Fruit fly (Drosophila melanogaster) whole organism, embryonic: ENCODE data around the gene CG9171.

Experiments used
- Bgb ChIP-seq: fragments of 200-800 bp; sonication (Bioruptor generic); IDR thresholded peaks from 2 replicates; pipeline ENCODE4 v1.3.6; 2022; ENCODE audit warnings: missing biosample characterization, missing genetic modification characterization; ENCODE audit not compliant: partially characterized antibody
- CG12769 ChIP-seq: fragments of 200-800 bp; sonication (Bioruptor generic); optimal IDR thresholded peaks from 2 replicates; lab custom pipeline; 2019; ENCODE audit warnings: missing biosample characterization, mild to moderate bottlenecking, missing genetic modification characterization, moderate library complexity
- CG13287 ChIP-seq: fragments of 200-800 bp; sonication (Bioruptor generic); IDR thresholded peaks from 2 replicates; pipeline ENCODE4 v1.3.6; 2022; ENCODE audit warnings: missing biosample characterization, missing genetic modification characterization; ENCODE audit not compliant: partially characterized antibody
- CG13894 ChIP-seq: fragments of 200-800 bp; sonication (Bioruptor generic); optimal IDR thresholded peaks from 3 replicates; lab custom pipeline; 2018; ENCODE audit warnings: missing biosample characterization, mild to moderate bottlenecking, missing genetic modification characterization, moderate library complexity
- CG16813 ChIP-seq: fragments of 200-800 bp; sonication (Bioruptor generic); IDR thresholded peaks from 3 replicates; pipeline ENCODE4 v1.3.6; 2022; ENCODE audit warnings: missing biosample characterization, missing genetic modification characterization; ENCODE audit not compliant: partially characterized antibody
- CG17802 ChIP-seq: fragments of 200-800 bp; sonication (Bioruptor generic); optimal IDR thresholded peaks from 2 replicates; lab custom pipeline; 2018; ENCODE audit warnings: missing biosample characterization, mild to moderate bottlenecking, missing genetic modification characterization, moderate library complexity
- CG17912 ChIP-seq: fragments of 200-800 bp; sonication (Bioruptor generic); optimal IDR thresholded peaks from 2 replicates; lab custom pipeline; 2018; ENCODE audit warnings: missing biosample characterization, mild to moderate bottlenecking, missing genetic modification characterization
- CG31441 ChIP-seq: fragments of 200-800 bp; sonication (Bioruptor generic); IDR thresholded peaks from 2 replicates; pipeline ENCODE4 v1.3.6; 2022; ENCODE audit warnings: missing biosample characterization, missing genetic modification characterization
- CG7372 ChIP-seq: fragments of 200-800 bp; sonication (Bioruptor generic); IDR thresholded peaks from 2 replicates; pipeline ENCODE4 v1.3.6; 2022; ENCODE audit warnings: missing biosample characterization, missing genetic modification characterization
- CG7928 ChIP-seq: fragments of 200-800 bp; sonication (Bioruptor generic); optimal IDR thresholded peaks from 2 replicates; lab custom pipeline; 2017; ENCODE audit warnings: missing biosample characterization, mild to moderate bottlenecking, missing genetic modification characterization
- CG8281 ChIP-seq: fragments of 200-800 bp; sonication (Bioruptor generic); optimal IDR thresholded peaks from 2 replicates; lab custom pipeline; 2018; ENCODE audit warnings: missing biosample characterization, mild to moderate bottlenecking, missing genetic modification characterization, moderate library complexity
- CoRest ChIP-seq: fragments of 200-800 bp; sonication (Bioruptor generic); optimal IDR thresholded peaks from 3 replicates; lab custom pipeline; 2018; ENCODE audit warnings: missing biosample characterization, mild to moderate bottlenecking, missing genetic modification characterization, moderate library complexity
- Dad ChIP-seq: fragments of 200-800 bp; sonication (Bioruptor generic); optimal IDR thresholded peaks from 3 replicates; lab custom pipeline; 2016; ENCODE audit warnings: missing biosample characterization, missing genetic modification characterization
- Dek ChIP-seq: fragments of 200-800 bp; sonication (Bioruptor generic); optimal IDR thresholded peaks from 3 replicates; lab custom pipeline; 2019; ENCODE audit warnings: missing biosample characterization, mild to moderate bottlenecking, missing genetic modification characterization, moderate library complexity
- Dref ChIP-seq: fragments of 200-800 bp; sonication (Bioruptor generic); IDR thresholded peaks from 2 replicates; pipeline ENCODE4 v1.3.6; 2022; ENCODE audit warnings: missing biosample characterization, missing genetic modification characterization
- HLH3B ChIP-seq: fragments of 200-800 bp; sonication (Bioruptor generic); IDR thresholded peaks from 2 replicates; pipeline ENCODE4 v1.3.6; 2022; ENCODE audit warnings: missing biosample characterization, missing genetic modification characterization
- Hr3 ChIP-seq: fragments of 200-800 bp; sonication (Bioruptor generic); optimal IDR thresholded peaks from 3 replicates; lab custom pipeline; 2016; ENCODE audit warnings: missing biosample characterization, missing genetic modification characterization
- Lpt ChIP-seq: fragments of >200 bp; optimal IDR thresholded peaks from 2 replicates; lab custom pipeline; 2018; ENCODE audit warnings: missing biosample characterization, missing genetic modification characterization
- Mad ChIP-seq: fragments of 200-800 bp; sonication (Bioruptor generic); optimal IDR thresholded peaks from 2 replicates; lab custom pipeline; 2016; ENCODE audit warnings: missing biosample characterization, missing genetic modification characterization
- Med ChIP-seq: fragments of 200-800 bp; sonication (Bioruptor generic); peaks from one replicate; lab custom pipeline; 2016; ENCODE audit warnings: missing biosample characterization, missing genetic modification characterization, mild to moderate bottlenecking, inconsistent platforms, moderate library complexity
- Optix ChIP-seq: fragments of 200-800 bp; sonication (Bioruptor generic); IDR thresholded peaks from 3 replicates; pipeline ENCODE4 v1.3.6; 2022; ENCODE audit warnings: missing biosample characterization, missing genetic modification characterization
- Pdp1 ChIP-seq, 2 experiments: fragments of 200-800 bp; sonication (Bioruptor generic); optimal IDR thresholded peaks; 3 replicates each; lab custom pipeline; 2016; ENCODE audit warnings: missing biosample characterization in 2 of 2, missing genetic modification characterization in 2 of 2, mild to moderate bottlenecking in 1 of 2, moderate library complexity in 1 of 2
- Xbp1 ChIP-seq: fragments of 200-800 bp; sonication (Bioruptor generic); optimal IDR thresholded peaks from 3 replicates; lab custom pipeline; 2016; ENCODE audit warnings: missing biosample characterization, mild to moderate bottlenecking, missing genetic modification characterization
- bsh ChIP-seq, 2 experiments: fragments of 200-800 bp; sonication (Bioruptor generic); optimal IDR thresholded peaks; 2 replicates each; lab custom pipeline; 2017 to 2018; ENCODE audit warnings: mild to moderate bottlenecking in 2 of 2, missing biosample characterization in 2 of 2, missing genetic modification characterization in 2 of 2, moderate library complexity in 1 of 2
- chinmo ChIP-seq: fragments of 200-800 bp; sonication (Bioruptor generic); IDR thresholded peaks from 4 replicates; pipeline ENCODE4 v1.3.6; 2022; ENCODE audit warnings: missing biosample characterization, missing genetic modification characterization; ENCODE audit not compliant: partially characterized antibody
- dati ChIP-seq: fragments of 200-800 bp; sonication (Bioruptor generic); IDR thresholded peaks from 2 replicates; pipeline ENCODE4 v1.3.6; 2022; ENCODE audit warnings: missing biosample characterization, missing genetic modification characterization
- ewg ChIP-seq: fragments of 200-800 bp; sonication (Bioruptor generic); optimal IDR thresholded peaks from 3 replicates; lab custom pipeline; 2017; ENCODE audit warnings: mild to moderate bottlenecking, missing biosample characterization, missing genetic modification reagents, missing genetic modification characterization
- exex ChIP-seq: fragments of 200-800 bp; sonication (Bioruptor generic); optimal IDR thresholded peaks from 4 replicates; lab custom pipeline; 2018; ENCODE audit warnings: missing biosample characterization, mild to moderate bottlenecking, missing genetic modification characterization, moderate library complexity
- ftz-f1 ChIP-seq: fragments of 200-800 bp; sonication (Bioruptor generic); optimal IDR thresholded peaks from 2 replicates; lab custom pipeline; 2016; ENCODE audit warnings: missing biosample characterization, missing genetic modification characterization
- ind ChIP-seq: fragments of 200-800 bp; sonication (Bioruptor generic); optimal IDR thresholded peaks from 3 replicates; lab custom pipeline; 2016; ENCODE audit warnings: missing biosample characterization, missing genetic modification characterization
- lilli ChIP-seq: fragments of 200-800 bp; sonication (Bioruptor generic); optimal IDR thresholded peaks from 3 replicates; lab custom pipeline; 2016; ENCODE audit warnings: missing biosample characterization, missing genetic modification characterization
- maf-S ChIP-seq: fragments of 200-800 bp; sonication (Bioruptor generic); optimal IDR thresholded peaks from 2 replicates; lab custom pipeline; 2016; ENCODE audit warnings: missing biosample characterization, missing genetic modification characterization
- mirr ChIP-seq: fragments of 200-800 bp; sonication (Bioruptor generic); optimal IDR thresholded peaks from 3 replicates; lab custom pipeline; 2018; ENCODE audit warnings: missing biosample characterization, mild to moderate bottlenecking, missing genetic modification characterization
- mld ChIP-seq: fragments of 200-800 bp; sonication (Bioruptor generic); IDR thresholded peaks from 3 replicates; pipeline ENCODE4 v1.3.6; 2022; ENCODE audit warnings: missing biosample characterization, missing genetic modification characterization; ENCODE audit not compliant: partially characterized antibody
- nerfin-1 ChIP-seq: fragments of 200-800 bp; sonication (Bioruptor generic); optimal IDR thresholded peaks from 3 replicates; lab custom pipeline; 2019; ENCODE audit warnings: missing biosample characterization, mild to moderate bottlenecking, missing genetic modification characterization, moderate library complexity
- onecut ChIP-seq: fragments of 200-800 bp; sonication (Bioruptor generic); IDR thresholded peaks from 2 replicates; pipeline ENCODE4 v1.3.6; 2022; ENCODE audit warnings: missing biosample characterization, missing genetic modification characterization
- pb ChIP-seq: fragments of 200-800 bp; sonication (Bioruptor generic); optimal IDR thresholded peaks from 3 replicates; lab custom pipeline; 2016; ENCODE audit warnings: missing biosample characterization, missing genetic modification characterization
- psq ChIP-seq: fragments of 200-800 bp; sonication (Bioruptor generic); optimal IDR thresholded peaks from 2 replicates; lab custom pipeline; 2017; ENCODE audit warnings: missing biosample characterization, missing genetic modification characterization
- sima ChIP-seq: fragments of 200-800 bp; sonication (Bioruptor generic); optimal IDR thresholded peaks from 2 replicates; lab custom pipeline; 2016; ENCODE audit warnings: missing biosample characterization, missing genetic modification characterization
- sob ChIP-seq: fragments of 200-800 bp; sonication (Bioruptor generic); IDR thresholded peaks from 2 replicates; pipeline ENCODE4 v1.3.6; 2022; ENCODE audit warnings: missing biosample characterization, missing genetic modification characterization
- tx ChIP-seq: fragments of 200-800 bp; sonication (Bioruptor generic); optimal IDR thresholded peaks from 2 replicates; lab custom pipeline; 2016; ENCODE audit warnings: missing biosample characterization, missing genetic modification characterization
- vvl ChIP-seq: fragments of 200-800 bp; sonication (Bioruptor generic); IDR thresholded peaks from 2 replicates; pipeline ENCODE4 v1.3.6; 2022; ENCODE audit warnings: missing biosample characterization, missing genetic modification characterization
- wdn ChIP-seq: fragments of 200-800 bp; sonication (Bioruptor generic); IDR thresholded peaks from 2 replicates; pipeline ENCODE4 v1.3.6; 2022; ENCODE audit warnings: missing biosample characterization, missing genetic modification characterization
- zen ChIP-seq: fragments of 200-800 bp; sonication (Bioruptor generic); optimal IDR thresholded peaks from 3 replicates; lab custom pipeline; 2018; ENCODE audit warnings: missing biosample characterization, mild to moderate bottlenecking, missing genetic modification characterization, moderate library complexity

The CG9171 gene

DNA sequence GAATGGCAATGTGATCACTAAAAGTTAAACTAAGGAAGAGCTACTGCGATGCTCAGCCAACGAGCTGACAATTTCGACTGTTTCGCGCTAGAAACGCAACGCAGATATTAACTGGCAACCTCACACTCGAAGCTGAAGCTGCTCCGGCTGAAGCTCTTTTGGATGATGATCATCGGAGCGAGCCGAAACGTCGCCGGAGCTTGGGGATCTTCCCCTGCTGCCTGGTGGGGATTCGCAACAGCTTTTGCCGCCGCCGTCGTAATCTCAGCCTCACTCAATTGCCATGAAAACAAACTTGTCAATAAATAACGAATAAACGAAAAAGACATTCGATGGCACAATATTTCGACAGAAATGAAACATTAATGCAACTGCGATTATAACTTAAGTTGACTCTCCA is 34.0 kb downstream of the CG9171 start, which contains the start of gene obst-E:
obst-E (minus strand) TSS at position 101 of the 400 bp plus-strand sequence.
- TF ChIP-seq CG7928 (GFP tag; lab: Kevin White, UChicago) (no peak), sima (GFP tag; lab: Kevin White, UChicago) (no peak), CG8281 (tag; lab: Kevin White, UChicago) (no peak), CG17912 (GFP tag; lab: Kevin White, UChicago) (no peak), psq (GFP tag; lab: Kevin White, UChicago) (no peak), CG12769 (tag; lab: Kevin White, UChicago) (peak; percentile 75), Mad (GFP tag; lab: Kevin White, UChicago) (no peak), Dad (no peak), CoRest (tag; lab: Kevin White, UChicago) (no peak), ind (GFP tag; lab: Kevin White, UChicago) (no peak), Dref (GFP tag; lab: Robert Waterston, UW) (no peak), maf-S (GFP tag; lab: Kevin White, UChicago) (no peak), zen (tag; lab: Kevin White, UChicago) (no peak), CG17802 (tag; lab: Kevin White, UChicago) (no peak), ewg (GFP tag; lab: Kevin White, UChicago) (no peak), lilli (GFP tag; lab: Kevin White, UChicago) (no peak), HLH3B (0 out of 2 replicates have a peak, but pooled peaks have one; percentile 14), dati (GFP tag; lab: Robert Waterston, UW) (no peak), Dek (no peak), CG13287 (GFP tag; lab: Robert Waterston, UW) (no peak), CG31441 (GFP tag; lab: Robert Waterston, UW) (no peak), mirr (no peak), Med (GFP tag; lab: Kevin White, UChicago) (peak; percentile 19), pb (no peak), bsh (GFP tag; optimal IDR thresholded peaks at IDR 0.05; lab: Kevin White, UChicago) (no peak), Lpt (GFP tag; lab: Kevin White, UChicago) (no peak), CG13894 (tag; lab: Kevin White, UChicago) (peak; percentile 12), exex (tag; lab: Kevin White, UChicago) (no peak), sob (GFP tag; lab: Robert Waterston, UW) (no peak), chinmo (0 out of 4 replicates have a peak, but pooled peaks have one; percentile 20), wdn (GFP tag; lab: Robert Waterston, UW) (no peak), Bgb (GFP tag; lab: Robert Waterston, UW) (0 out of 2 replicates have a peak, but pooled peaks have one; percentile 16), tx (GFP tag; lab: Kevin White, UChicago) (no peak), Optix (GFP tag; lab: Robert Waterston, UW) (no peak), nerfin-1 (tag; lab: Kevin White, UChicago) (no peak), mld (no peak)
- TF ChIP-seq, all 482 proteins: peak for 6

DNA sequence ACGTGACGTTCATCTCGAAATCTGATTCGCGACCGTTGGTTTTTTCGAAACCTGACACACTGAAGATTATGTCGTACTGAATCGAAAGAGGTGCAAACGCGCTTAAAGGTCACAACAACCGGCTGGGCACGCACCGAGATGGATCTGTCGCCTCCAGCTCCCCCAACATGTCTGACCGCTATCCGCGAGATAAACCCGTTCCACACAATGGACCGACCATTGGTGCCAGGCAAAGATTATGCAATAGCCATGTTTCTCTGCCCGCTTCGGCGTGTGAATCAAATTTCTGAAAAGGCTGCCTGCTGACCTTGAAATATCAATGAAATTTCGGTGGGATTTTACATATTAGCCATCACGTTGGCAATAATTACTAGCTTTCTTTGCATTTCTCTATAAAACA is 34.9 kb downstream of the CG9171 start:
- TF ChIP-seq chinmo = 0 out of 4 replicates have a peak, but pooled peaks have one; percentile 72
- peak; percentile 65 for TF ChIP-seq CG12769 (tag; lab: Kevin White, UChicago)
- no peak for TF ChIP-seq CG7372
- TF ChIP-seq Hr3 (GFP tag; lab: Kevin White, UChicago) = no peak
- TF ChIP-seq Xbp1 = no peak
- no peak for TF ChIP-seq onecut (GFP tag; lab: Robert Waterston, UW)
- peak; percentile 3 for TF ChIP-seq ftz-f1 (GFP tag; lab: Kevin White, UChicago)
- peak in 1 of 2 experiments; percentile 79 for TF ChIP-seq Pdp1 (GFP tag; optimal IDR thresholded peaks at IDR 0.05; lab: Kevin White, UChicago)
- no peak for TF ChIP-seq CG16813
- TF ChIP-seq vvl (GFP tag; lab: Robert Waterston, UW) = 0 out of 2 replicates have a peak, but pooled peaks have one; percentile 10
